Worm (Caenorhabditis elegans): Measurements from ENCODE around the gene apm-3.

DNA sequence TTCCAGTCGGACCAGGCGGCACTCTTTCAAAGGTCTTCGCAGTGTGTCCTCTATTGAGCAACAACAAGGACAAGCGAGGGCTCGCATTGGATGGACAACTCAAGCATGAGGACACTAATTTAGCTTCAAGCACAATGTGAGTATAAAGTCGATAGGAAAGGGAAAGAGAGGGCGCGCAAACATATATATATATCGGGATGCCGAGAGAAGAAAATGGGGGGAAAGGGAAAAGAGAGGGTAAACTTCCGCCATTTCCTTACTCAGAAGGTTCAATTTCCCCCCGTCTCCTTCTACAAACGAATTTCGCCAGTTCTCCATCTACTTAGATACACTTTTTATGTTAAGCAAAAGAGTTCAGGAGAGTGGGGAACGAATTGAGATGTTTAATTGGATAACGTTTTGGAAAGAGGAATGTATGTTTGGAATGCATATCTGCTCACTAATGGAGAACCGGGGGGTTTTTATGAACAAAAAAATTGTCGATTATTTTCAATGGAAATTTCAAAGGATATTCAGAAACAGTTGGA lies 2.2 kb upstream of the apm-3 start:
- no peak for TF ChIP-seq hmg-20 (GFP tag; IDR thresholded peaks at IDR 0.05)
- TF ChIP-seq dpl-1 (GFP tag; optimal IDR thresholded peaks at IDR 0.05), result no peak
- TF ChIP-seq Y53G8AR.9 (GFP tag; conservative IDR thresholded peaks at IDR 0.05), result no peak
- TF ChIP-seq madf-3 (GFP tag; IDR thresholded peaks at IDR 0.05), result no peak
- TF ChIP-seq lin-35 (GFP tag; optimal IDR thresholded peaks at IDR 0.05), result no peak
- no peak for TF ChIP-seq rcor-1 (GFP tag; IDR thresholded peaks at IDR 0.05)
- TF ChIP-seq ztf-25 (GFP tag; IDR thresholded peaks at IDR 0.05), result no peak
